Worm (Caenorhabditis elegans) whole organism, L4/young adult: ENCODE measurements around the gene aat-6.

Source experiments
- W03F9.2 ChIP-seq: fragments of 150-350 bp; optimal IDR thresholded peaks from 2 replicates; lab custom pipeline; 2014; ENCODE audit warnings: missing biosample characterization, missing genetic modification characterization
- dao-5 ChIP-seq: sonication (generic microtip); optimal IDR thresholded peaks from 2 replicates; lab custom pipeline; 2016; ENCODE audit warnings: missing genotype, missing genetic modification characterization, moderate library complexity, missing compliant biosample characterization
- him-1 ChIP-seq: sonication (generic microtip); optimal IDR thresholded peaks from 2 replicates; lab custom pipeline; 2016; ENCODE audit warnings: missing genotype, missing genetic modification reagents, missing genetic modification characterization, missing compliant biosample characterization

ce11 chrV:11424565-11424964 lies 45.9 kb downstream of the aat-6 start, which contains the start of gene T26H10.2:
- no peak for TF ChIP-seq W03F9.2 (tag; lab: Kevin White, UChicago)
- TF ChIP-seq him-1 (tag; lab: Kevin White, UChicago) = no peak
- TF ChIP-seq dao-5 = no peak
